Worm (Caenorhabditis elegans) whole organism, L2 larva: Measurements from ENCODE around the gene hmg-4.

Experiments used
- C34F6.9 ChIP-seq: fragments of 150-350 bp; optimal IDR thresholded peaks from 2 replicates; lab custom pipeline; 2014; ENCODE audit warnings: missing biosample characterization, missing genetic modification characterization
- F13H6.1 ChIP-seq: sonication (generic microtip); optimal IDR thresholded peaks from 2 replicates; lab custom pipeline; 2016; ENCODE audit warnings: missing genetic modification characterization, missing compliant biosample characterization
- R02D3.7 ChIP-seq: fragments of 150-350 bp; optimal IDR thresholded peaks from 2 replicates; lab custom pipeline; 2014; ENCODE audit warnings: missing biosample characterization, missing genetic modification characterization
- Y55F3AM.14 ChIP-seq: fragments of 200-800 bp; sonication (Bioruptor generic); optimal IDR thresholded peaks from 2 replicates; lab custom pipeline; 2018; ENCODE audit warnings: mild to moderate bottlenecking, missing genetic modification characterization, missing compliant biosample characterization
- ZK546.5 ChIP-seq: sonication (generic microtip); optimal IDR thresholded peaks from 2 replicates; lab custom pipeline; 2017; ENCODE audit warnings: missing biosample characterization, missing genetic modification characterization
- alr-1 ChIP-seq: fragments of 150-350 bp; optimal IDR thresholded peaks from 2 replicates; lab custom pipeline; 2014; ENCODE audit warnings: missing biosample characterization, missing genetic modification characterization
- aly-2 ChIP-seq: fragments of 150-350 bp; optimal IDR thresholded peaks from 2 replicates; lab custom pipeline; 2014; ENCODE audit warnings: missing biosample characterization, missing genetic modification characterization
- ama-1 ChIP-seq: fragments of 150-350 bp; optimal IDR thresholded peaks from 2 replicates; lab custom pipeline; 2018; ENCODE audit warnings: inconsistent platforms
- blmp-1 ChIP-seq: sonication (generic microtip); optimal IDR thresholded peaks from 2 replicates; lab custom pipeline; 2017; ENCODE audit warnings: missing genetic modification characterization, mild to moderate bottlenecking, missing compliant biosample characterization, antibody characterized with exemption, moderate library complexity; ENCODE audit not compliant: insufficient read depth
- ceh-16 ChIP-seq: fragments of 150-350 bp; optimal IDR thresholded peaks from 2 replicates; lab custom pipeline; 2014; ENCODE audit warnings: missing biosample characterization, missing genetic modification characterization
- ceh-82 ChIP-seq: fragments of 150-350 bp; optimal IDR thresholded peaks from 2 replicates; lab custom pipeline; 2014; ENCODE audit warnings: missing biosample characterization, missing genetic modification characterization
- crh-2 ChIP-seq: sonication (generic microtip); optimal IDR thresholded peaks from 2 replicates; lab custom pipeline; 2017; ENCODE audit warnings: missing biosample characterization, missing genetic modification characterization
- dmd-4 ChIP-seq: sonication (generic microtip); optimal IDR thresholded peaks from 2 replicates; lab custom pipeline; 2017; ENCODE audit warnings: missing biosample characterization, missing genetic modification characterization
- egl-27 ChIP-seq: sonication (generic microtip); optimal IDR thresholded peaks from 3 replicates; lab custom pipeline; 2017; ENCODE audit warnings: missing biosample characterization, missing genetic modification reagents, missing genetic modification characterization
- elt-1 ChIP-seq: fragments of 150-350 bp; optimal IDR thresholded peaks from 2 replicates; lab custom pipeline; 2014; ENCODE audit warnings: missing biosample characterization, missing genetic modification characterization
- elt-3 ChIP-seq: sonication (generic microtip); optimal IDR thresholded peaks from 2 replicates; lab custom pipeline; 2017; ENCODE audit warnings: missing biosample characterization, missing genetic modification characterization
- fos-1 ChIP-seq: fragments of 150-350 bp; optimal IDR thresholded peaks from 2 replicates; lab custom pipeline; 2014; ENCODE audit warnings: missing biosample characterization, missing genetic modification characterization
- gmeb-1 ChIP-seq: fragments of 150-350 bp; optimal IDR thresholded peaks from 2 replicates; lab custom pipeline; 2014; ENCODE audit warnings: missing biosample characterization, missing genetic modification characterization
- lin-11 ChIP-seq: fragments of 150-350 bp; sonication (generic microtip); optimal IDR thresholded peaks from 2 replicates; lab custom pipeline; 2014; ENCODE audit warnings: missing biosample characterization, missing genetic modification characterization, inconsistent platforms, mixed read lengths
- lin-13 ChIP-seq: fragments of 150-350 bp; optimal IDR thresholded peaks from 2 replicates; lab custom pipeline; 2014; ENCODE audit warnings: missing biosample characterization, missing genetic modification reagents, missing genetic modification characterization
- lin-39 ChIP-seq: fragments of 150-350 bp; optimal IDR thresholded peaks from 2 replicates; lab custom pipeline; 2014; ENCODE audit warnings: missing biosample characterization, missing genetic modification reagents, missing genetic modification characterization
- lsy-2 ChIP-seq, 2 experiments: fragments of 150-350 bp in 1 of 2; sonication (generic microtip) in 1 of 2; optimal IDR thresholded peaks; 2 replicates each; lab custom pipeline; 2014 to 2017; ENCODE audit warnings: missing biosample characterization in 2 of 2, missing genetic modification characterization in 2 of 2
- mab-5 ChIP-seq: fragments of 150-350 bp; optimal IDR thresholded peaks from 2 replicates; lab custom pipeline; 2014; ENCODE audit warnings: missing biosample characterization, missing genetic modification characterization
- mbf-1 ChIP-seq: sonication (generic microtip); optimal IDR thresholded peaks from 2 replicates; lab custom pipeline; 2017; ENCODE audit warnings: missing biosample characterization, missing genetic modification characterization
- mdl-1 ChIP-seq, 2 experiments: fragments of 150-350 bp in 1 of 2; sonication (generic microtip) in 1 of 2; optimal IDR thresholded peaks; 2 replicates each; lab custom pipeline; 2017; ENCODE audit warnings: missing biosample characterization in 2 of 2, missing genetic modification characterization in 2 of 2
- nhr-10 ChIP-seq: sonication (generic microtip); optimal IDR thresholded peaks from 2 replicates; lab custom pipeline; 2017; ENCODE audit warnings: missing biosample characterization, missing genetic modification characterization
- nhr-11 ChIP-seq: fragments of 150-350 bp; optimal IDR thresholded peaks from 2 replicates; lab custom pipeline; 2014; ENCODE audit warnings: missing biosample characterization, missing genetic modification characterization
- nhr-12 ChIP-seq: fragments of 150-350 bp; optimal IDR thresholded peaks from 2 replicates; lab custom pipeline; 2014; ENCODE audit warnings: missing biosample characterization, missing genetic modification characterization
- nhr-129 ChIP-seq: fragments of 150-350 bp; optimal IDR thresholded peaks from 2 replicates; lab custom pipeline; 2014; ENCODE audit warnings: missing biosample characterization, missing genetic modification characterization
- nhr-21 ChIP-seq: fragments of 150-350 bp; optimal IDR thresholded peaks from 2 replicates; lab custom pipeline; 2014; ENCODE audit warnings: missing biosample characterization, missing genetic modification characterization
- nhr-23 ChIP-seq: fragments of 150-350 bp; optimal IDR thresholded peaks from 2 replicates; lab custom pipeline; 2014; ENCODE audit warnings: missing biosample characterization, missing genetic modification reagents, missing genetic modification characterization
- nhr-237 ChIP-seq: fragments of 150-350 bp; optimal IDR thresholded peaks from 2 replicates; lab custom pipeline; 2014; ENCODE audit warnings: missing biosample characterization, missing genetic modification characterization
- nhr-25 ChIP-seq: fragments of 150-350 bp; sonication (generic microtip); optimal IDR thresholded peaks from 3 replicates; lab custom pipeline; 2014; ENCODE audit warnings: missing biosample characterization, missing genetic modification characterization
- nhr-6 ChIP-seq: fragments of 150-350 bp; optimal IDR thresholded peaks from 2 replicates; lab custom pipeline; 2014; ENCODE audit warnings: missing biosample characterization, missing genetic modification characterization
- nhr-77 ChIP-seq: fragments of 150-350 bp; optimal IDR thresholded peaks from 2 replicates; lab custom pipeline; 2014; ENCODE audit warnings: missing biosample characterization, missing genetic modification characterization
- peb-1 ChIP-seq: fragments of 150-350 bp; optimal IDR thresholded peaks from 2 replicates; lab custom pipeline; 2014; ENCODE audit warnings: missing biosample characterization, missing genetic modification characterization
- sem-4 ChIP-seq: fragments of 150-350 bp; optimal IDR thresholded peaks from 2 replicates; lab custom pipeline; 2014; ENCODE audit warnings: missing biosample characterization, missing genetic modification reagents, missing genetic modification characterization
- skn-1 ChIP-seq: sonication (generic microtip); optimal IDR thresholded peaks from 2 replicates; lab custom pipeline; 2017; ENCODE audit warnings: missing biosample characterization, missing genetic modification characterization
- sma-3 ChIP-seq: sonication (generic microtip); optimal IDR thresholded peaks from 2 replicates; lab custom pipeline; 2016; ENCODE audit warnings: missing genetic modification reagents, missing genetic modification characterization, missing compliant biosample characterization
- sma-9 ChIP-seq, 2 experiments: fragments of 150-350 bp in 1 of 2; sonication (generic microtip) in 1 of 2; optimal IDR thresholded peaks; 2 replicates each; lab custom pipeline; 2014 to 2016; ENCODE audit warnings: missing genetic modification characterization in 2 of 2, mild to moderate bottlenecking in 1 of 2, missing biosample characterization in 1 of 2, missing compliant biosample characterization in 1 of 2, missing genetic modification reagents in 1 of 2, moderate library complexity in 1 of 2
- snpc-4 ChIP-seq: fragments of 150-350 bp; optimal IDR thresholded peaks from 2 replicates; lab custom pipeline; 2014; ENCODE audit warnings: missing biosample characterization, missing genetic modification characterization
- unc-39 ChIP-seq: fragments of 150-350 bp; optimal IDR thresholded peaks from 2 replicates; lab custom pipeline; 2014; ENCODE audit warnings: missing biosample characterization, missing genetic modification characterization
- unc-55 ChIP-seq: fragments of 150-350 bp; sonication (generic microtip); optimal IDR thresholded peaks from 3 replicates; lab custom pipeline; 2014; ENCODE audit warnings: missing biosample characterization, missing genetic modification reagents, missing genetic modification characterization
- unc-62 ChIP-seq: fragments of 150-350 bp; optimal IDR thresholded peaks from 2 replicates; lab custom pipeline; 2014; ENCODE audit warnings: missing biosample characterization, missing genetic modification reagents, missing genetic modification characterization
- zag-1 ChIP-seq: fragments of 150-350 bp; optimal IDR thresholded peaks from 2 replicates; lab custom pipeline; 2014; ENCODE audit warnings: missing biosample characterization, missing genetic modification characterization
- ztf-1 ChIP-seq: fragments of 200-800 bp; sonication (Bioruptor generic); conservative IDR thresholded peaks from 2 replicates; pipeline ENCODE4 v1.3.6; 2022; ENCODE audit warnings: missing genetic modification characterization, missing compliant biosample characterization
- ztf-11 ChIP-seq: sonication (generic microtip); optimal IDR thresholded peaks from 2 replicates; lab custom pipeline; 2017; ENCODE audit warnings: missing biosample characterization, missing genetic modification characterization
- ztf-4 ChIP-seq: fragments of 150-350 bp; optimal IDR thresholded peaks from 2 replicates; lab custom pipeline; 2014; ENCODE audit warnings: missing biosample characterization, missing genetic modification characterization

hmg-4 gene

ce11 chrIII:7378945-7379344, 2.5 kb downstream of the hmg-4 start, which contains the start of gene T20B12.7:
Gene T20B12.7, minus strand, starts transcription at chrIII:7379045.
- TF ChIP-seq mbf-1 (no peak), ztf-11 (tag; lab: Kevin White, UChicago) (no peak), ceh-82 (no peak)

ce11 chrIII:7378522-7378921, 2.9 kb downstream of the hmg-4 start:
- TF ChIP-seq C34F6.9 (no peak), lin-13 (no peak), nhr-11 (tag; lab: Kevin White, UChicago) (no peak), elt-1 (no peak)

- TF ChIP-seq ztf-11 (tag; lab: Kevin White, UChicago) (no peak), blmp-1 (tag; lab: Kevin White, UChicago) (peak; percentile 75), nhr-21 (tag; lab: Kevin White, UChicago) (peak; percentile 93), snpc-4 (peak; percentile 41), nhr-25 (tag; lab: Kevin White, UChicago) (peak; percentile 97), nhr-23 (tag; lab: Kevin White, UChicago) (no peak), egl-27 (tag; lab: Kevin White, UChicago) (peak; percentile 60), alr-1 (tag; lab: Kevin White, UChicago) (no peak), nhr-10 (tag; lab: Kevin White, UChicago) (peak; percentile 8), aly-2 (no peak), sma-3 (GFP tag; lab: Kevin White, UChicago) (peak; percentile 95), lin-11 (tag; lab: Kevin White, UChicago) (no peak), unc-39 (no peak), unc-62 (GFP tag; lab: Kevin White, UChicago) (peak; percentile 15), lsy-2 (tag; optimal IDR thresholded peaks at IDR 0.05; lab: Kevin White, UChicago) (peak; percentile 33 to 76), lin-39 (tag; lab: Kevin White, UChicago) (no peak), nhr-11 (tag; lab: Kevin White, UChicago) (no peak), mab-5 (tag; lab: Kevin White, UChicago) (no peak), Y55F3AM.14 (GFP tag; lab: Kevin White, UChicago) (peak; percentile 66), nhr-129 (tag; lab: Kevin White, UChicago) (peak; percentile 92), ceh-82 (no peak), C34F6.9 (peak; percentile 82), nhr-77 (no peak), fos-1 (tag; lab: Kevin White, UChicago) (peak; percentile 75), peb-1 (tag; lab: Kevin White, UChicago) (no peak), ztf-1 (GFP tag; lab: Robert Waterston, UW) (no peak), mbf-1 (no peak), crh-2 (tag; lab: Kevin White, UChicago) (peak; percentile 92), R02D3.7 (tag; lab: Kevin White, UChicago) (no peak), gmeb-1 (tag; lab: Kevin White, UChicago) (peak; percentile 69), ceh-16 (tag; lab: Kevin White, UChicago) (no peak), unc-55 (GFP tag; lab: Kevin White, UChicago) (peak; percentile 52), dmd-4 (tag; lab: Kevin White, UChicago) (no peak), ZK546.5 (tag; lab: Kevin White, UChicago) (no peak), ztf-4 (peak; percentile 89), mdl-1 (tag; optimal IDR thresholded peaks at IDR 0.05; lab: Kevin White, UChicago) (peak; percentile 92 to 96), F13H6.1 (tag; lab: Kevin White, UChicago) (peak; percentile 58), elt-3 (no peak), ama-1 (lab: Kevin White, UChicago) (peak; percentile 59), sma-9 (GFP tag; optimal IDR thresholded peaks at IDR 0.05; lab: Kevin White, UChicago) (peak; percentile 91), sma-9 (tag; optimal IDR thresholded peaks at IDR 0.05; lab: Kevin White, UChicago) (no peak), nhr-12 (tag; lab: Kevin White, UChicago) (no peak), nhr-6 (tag; lab: Kevin White, UChicago) (peak; percentile 67), skn-1 (tag; lab: Kevin White, UChicago) (peak; percentile 16), lin-13 (peak; percentile 17), sem-4 (tag; lab: Kevin White, UChicago) (peak; percentile 70), nhr-237 (tag; lab: Kevin White, UChicago) (no peak), zag-1 (tag; lab: Kevin White, UChicago) (no peak), elt-1 (no peak)
Measured at ce11 chrIII:7376143-7376802, 5.1 kb downstream of the hmg-4 start.
